Worm (Caenorhabditis elegans): ENCODE data around the gene sre-39.

The sre-39 gene

ce11 chrII:4726750-4727384 lies 39.8 kb downstream of the sre-39 start:
- TF ChIP-seq nhr-76 (tag; optimal IDR thresholded peaks at IDR 0.05): no peak
- TF ChIP-seq nhr-2 (tag; optimal IDR thresholded peaks at IDR 0.05): no peak
- no peak for TF ChIP-seq drap-1 (GFP tag; optimal IDR thresholded peaks at IDR 0.05)
- no peak for TF ChIP-seq zip-8 (tag; optimal IDR thresholded peaks at IDR 0.05)
- TF ChIP-seq nhr-28 (tag; optimal IDR thresholded peaks at IDR 0.05): no peak

ce11 chrII:4727769-4728168 lies 40.7 kb downstream of the sre-39 start, which contains the start of gene ttr-41:
Gene ttr-41, minus strand, starts transcription at chrII:4727869.
- TF ChIP-seq snpc-4 (tag; optimal IDR thresholded peaks at IDR 0.05) (no peak), ceh-39 (tag; optimal IDR thresholded peaks at IDR 0.05) (no peak), nhr-12 (tag; optimal IDR thresholded peaks at IDR 0.05) (no peak), tbx-8 (GFP tag; optimal IDR thresholded peaks at IDR 0.05) (no peak), cnd-1 (tag; optimal IDR thresholded peaks at IDR 0.05) (no peak), blmp-1 (tag; optimal IDR thresholded peaks at IDR 0.05) (no peak), nhr-28 (tag; optimal IDR thresholded peaks at IDR 0.05) (no peak), ztf-11 (tag; optimal IDR thresholded peaks at IDR 0.05) (no peak), drap-1 (GFP tag; optimal IDR thresholded peaks at IDR 0.05) (no peak), nhr-2 (tag; optimal IDR thresholded peaks at IDR 0.05) (no peak), unc-39 (tag; optimal IDR thresholded peaks at IDR 0.05) (no peak), unc-62 (GFP tag; optimal IDR thresholded peaks at IDR 0.05) (no peak), mls-2 (tag; optimal IDR thresholded peaks at IDR 0.05) (no peak), mab-5 (tag; optimal IDR thresholded peaks at IDR 0.05) (no peak), hlh-1 (tag; optimal IDR thresholded peaks at IDR 0.05) (no peak)

- no peak for TF ChIP-seq ham-2 (GFP tag; optimal IDR thresholded peaks at IDR 0.05)
- TF ChIP-seq bed-3 (GFP tag; optimal IDR thresholded peaks at IDR 0.05): no peak
- no peak for TF ChIP-seq ces-1 (GFP tag; optimal IDR thresholded peaks at IDR 0.05)
- no peak for TF ChIP-seq nhr-12 (tag; optimal IDR thresholded peaks at IDR 0.05)
- TF ChIP-seq lsy-2 (tag; optimal IDR thresholded peaks at IDR 0.05): no peak
- TF ChIP-seq elt-3 (tag; optimal IDR thresholded peaks at IDR 0.05): no peak
- no peak for TF ChIP-seq unc-120 (tag; optimal IDR thresholded peaks at IDR 0.05; ENCODE audit: poor library complexity, severe bottlenecking)
- no peak for TF ChIP-seq lin-13 (tag; optimal IDR thresholded peaks at IDR 0.05)
- TF ChIP-seq ztf-11 (tag; optimal IDR thresholded peaks at IDR 0.05): no peak
- TF ChIP-seq lin-32 (GFP tag; optimal IDR thresholded peaks at IDR 0.05): no peak
- TF ChIP-seq tbx-8 (GFP tag; optimal IDR thresholded peaks at IDR 0.05): no peak
- TF ChIP-seq ceh-43 (GFP tag; optimal IDR thresholded peaks at IDR 0.05): no peak
- TF ChIP-seq zip-8 (tag; optimal IDR thresholded peaks at IDR 0.05): no peak
- TF ChIP-seq nhr-76 (tag; optimal IDR thresholded peaks at IDR 0.05): no peak
- no peak for TF ChIP-seq unc-39 (tag; optimal IDR thresholded peaks at IDR 0.05)
- TF ChIP-seq mab-5 (tag; optimal IDR thresholded peaks at IDR 0.05): no peak
- no peak for TF ChIP-seq pha-4 (tag; optimal IDR thresholded peaks at IDR 0.05)
- no peak for TF ChIP-seq sptf-1 (tag; optimal IDR thresholded peaks at IDR 0.05)
- TF ChIP-seq M03D4.4 (tag; optimal IDR thresholded peaks at IDR 0.05): no peak
- TF ChIP-seq snpc-4 (tag; optimal IDR thresholded peaks at IDR 0.05): no peak
These were observed 41.6 kb downstream of the sre-39 start for ce11 chrII:4728687-4729086.

- no peak for TF ChIP-seq snpc-4 (tag; optimal IDR thresholded peaks at IDR 0.05)
- TF ChIP-seq ham-2 (GFP tag; optimal IDR thresholded peaks at IDR 0.05): no peak
- no peak for TF ChIP-seq sptf-1 (tag; optimal IDR thresholded peaks at IDR 0.05)
- TF ChIP-seq ces-1 (GFP tag; optimal IDR thresholded peaks at IDR 0.05): no peak
- no peak for TF ChIP-seq M03D4.4 (tag; optimal IDR thresholded peaks at IDR 0.05)
- TF ChIP-seq nhr-2 (tag; optimal IDR thresholded peaks at IDR 0.05): no peak
- TF ChIP-seq ceh-39 (tag; optimal IDR thresholded peaks at IDR 0.05): no peak
- TF ChIP-seq lin-32 (GFP tag; optimal IDR thresholded peaks at IDR 0.05): no peak
- no peak for TF ChIP-seq ztf-11 (tag; optimal IDR thresholded peaks at IDR 0.05)
- no peak for TF ChIP-seq unc-120 (tag; optimal IDR thresholded peaks at IDR 0.05; ENCODE audit: poor library complexity, severe bottlenecking)
These were observed 42.7 kb downstream of the sre-39 start, which contains the start of gene F41C3.7 for ce11 chrII:4729733-4730132. Gene F41C3.7, plus strand, starts transcription at chrII:4730033.

ce11 chrII:4733848-4734247 lies 46.8 kb downstream of the sre-39 start, which contains the start of gene F41C3.11:
Gene F41C3.11, minus strand, starts transcription at chrII:4733948.
- no peak for TF ChIP-seq hlh-1 (tag; optimal IDR thresholded peaks at IDR 0.05)
- no peak for TF ChIP-seq nhr-2 (tag; optimal IDR thresholded peaks at IDR 0.05)
- no peak for TF ChIP-seq mab-5 (tag; optimal IDR thresholded peaks at IDR 0.05)
- TF ChIP-seq lsy-2 (tag; optimal IDR thresholded peaks at IDR 0.05): no peak
- TF ChIP-seq pha-4 (tag; optimal IDR thresholded peaks at IDR 0.05): no peak
- TF ChIP-seq unc-62 (GFP tag; optimal IDR thresholded peaks at IDR 0.05): no peak
- TF ChIP-seq ztf-11 (tag; optimal IDR thresholded peaks at IDR 0.05): no peak
- TF ChIP-seq snpc-4 (tag; optimal IDR thresholded peaks at IDR 0.05): no peak
- no peak for TF ChIP-seq nhr-12 (tag; optimal IDR thresholded peaks at IDR 0.05)
- TF ChIP-seq unc-120 (tag; optimal IDR thresholded peaks at IDR 0.05; ENCODE audit: poor library complexity, severe bottlenecking): no peak
- TF ChIP-seq lin-32 (GFP tag; optimal IDR thresholded peaks at IDR 0.05): no peak

Data from whole organism, mixed stage, embryonic.